Worm (Caenorhabditis elegans) whole organism, midembryonic: ENCODE measurements around the gene F59E12.8.

Experiments
- T22C8.4 ChIP-seq: fragments of 200-800 bp; sonication (Bioruptor generic); IDR thresholded peaks from 2 replicates; pipeline ENCODE4 v1.3.6; 2022; ENCODE audit warnings: missing genetic modification characterization, missing compliant biosample characterization
- cog-1 ChIP-seq: sonication (generic microtip); optimal IDR thresholded peaks from 2 replicates; lab custom pipeline; 2016; ENCODE audit warnings: missing genetic modification characterization, missing compliant biosample characterization
- flt-1 ChIP-seq: fragments of 200-800 bp; sonication (Bioruptor generic); IDR thresholded peaks from 2 replicates; pipeline ENCODE4 v1.3.6; 2022; ENCODE audit warnings: missing genetic modification characterization, missing compliant biosample characterization
- med-1 ChIP-seq: sonication (generic microtip); optimal IDR thresholded peaks from 2 replicates; lab custom pipeline; 2017; ENCODE audit warnings: missing genetic modification characterization, mild to moderate bottlenecking, missing compliant biosample characterization, antibody characterized with exemption, missing genetic modification reagents; ENCODE audit not compliant: insufficient read depth
- ref-1 ChIP-seq: fragments of 200-800 bp; sonication (Bioruptor generic); conservative IDR thresholded peaks from 2 replicates; pipeline ENCODE4 v1.3.6; 2022; ENCODE audit warnings: missing genetic modification reagents, missing genetic modification characterization, missing compliant biosample characterization
- ztf-23 ChIP-seq: fragments of 200-800 bp; sonication (Bioruptor generic); IDR thresholded peaks from 2 replicates; pipeline ENCODE4 v1.3.6; 2022; ENCODE audit warnings: missing genetic modification reagents, missing genetic modification characterization, missing compliant biosample characterization
- ztf-29 ChIP-seq: fragments of 200-800 bp; sonication (Bioruptor generic); IDR thresholded peaks from 2 replicates; pipeline ENCODE4 v1.3.6; 2022; ENCODE audit warnings: missing genetic modification reagents, missing genetic modification characterization, missing compliant biosample characterization

- TF ChIP-seq ref-1 (GFP tag; lab: Robert Waterston, UW) (no peak), cog-1 (tag; lab: Kevin White, UChicago) (no peak), flt-1 (GFP tag; lab: Robert Waterston, UW) (no peak), T22C8.4 (GFP tag; lab: Robert Waterston, UW) (no peak), med-1 (GFP tag; lab: Kevin White, UChicago) (no peak), ztf-23 (GFP tag; lab: Robert Waterston, UW) (no peak), ztf-29 (GFP tag; lab: Robert Waterston, UW) (no peak)
Observed at ce11 chrII:5638059-5638458, 1.3 kb upstream of the F59E12.8 start, which contains the start of gene F59E12.3.
